Fruit fly (Drosophila melanogaster) whole organism, adult: ENCODE data around the gene CG4660.

Experiments
- CG11617 ChIP-seq: fragments of 200-800 bp; sonication (Bioruptor generic); optimal IDR thresholded peaks from 2 replicates; lab custom pipeline; 2017; ENCODE audit warnings: mild to moderate bottlenecking, missing biosample characterization, missing genetic modification reagents, missing genetic modification characterization
- CG12768 ChIP-seq: fragments of 200-800 bp; sonication (Bioruptor generic); optimal IDR thresholded peaks from 2 replicates; lab custom pipeline; 2017; ENCODE audit warnings: missing biosample characterization, missing genetic modification characterization, mild to moderate bottlenecking, moderate library complexity, missing genetic modification reagents
- CG14711 ChIP-seq: fragments of 200-800 bp; sonication (Bioruptor generic); optimal IDR thresholded peaks from 2 replicates; lab custom pipeline; 2018; ENCODE audit warnings: missing biosample characterization, mild to moderate bottlenecking, missing genetic modification characterization, moderate library complexity
- CG1620 ChIP-seq: fragments of 200-800 bp; sonication (Bioruptor generic); optimal IDR thresholded peaks from 2 replicates; lab custom pipeline; 2016; ENCODE audit warnings: missing biosample characterization, missing genetic modification characterization
- CG33017 ChIP-seq: fragments of 200-800 bp; sonication (Bioruptor generic); optimal IDR thresholded peaks from 2 replicates; lab custom pipeline; 2018; ENCODE audit warnings: missing biosample characterization, mild to moderate bottlenecking, missing genetic modification characterization, moderate library complexity
- CG5204 ChIP-seq: fragments of 200-800 bp; sonication (Bioruptor generic); optimal IDR thresholded peaks from 2 replicates; lab custom pipeline; 2016; ENCODE audit warnings: missing biosample characterization, missing genetic modification characterization
- CG7045 ChIP-seq: fragments of 200-800 bp; sonication (Bioruptor generic); optimal IDR thresholded peaks from 2 replicates; lab custom pipeline; 2017; ENCODE audit warnings: missing biosample characterization, mild to moderate bottlenecking, missing genetic modification characterization
- CG7101 ChIP-seq: fragments of 200-800 bp; sonication (Bioruptor generic); optimal IDR thresholded peaks from 2 replicates; lab custom pipeline; 2018; ENCODE audit warnings: missing biosample characterization, mild to moderate bottlenecking, missing genetic modification characterization, moderate library complexity
- Clk ChIP-seq: fragments of 200-800 bp; sonication (Bioruptor generic); optimal IDR thresholded peaks from 2 replicates; lab custom pipeline; 2017; ENCODE audit warnings: missing biosample characterization, missing genetic modification characterization
- Crg-1 ChIP-seq: fragments of 200-800 bp; sonication (Bioruptor generic); optimal IDR thresholded peaks from 2 replicates; lab custom pipeline; 2016; ENCODE audit warnings: missing biosample characterization, missing genetic modification characterization
- Hr96 ChIP-seq: fragments of 200-800 bp; sonication (Bioruptor generic); optimal IDR thresholded peaks from 2 replicates; lab custom pipeline; 2016; ENCODE audit warnings: missing biosample characterization, missing genetic modification characterization
- Mnt ChIP-seq: fragments of 200-800 bp; sonication (Bioruptor generic); optimal IDR thresholded peaks from 2 replicates; lab custom pipeline; 2016; ENCODE audit warnings: missing biosample characterization, mild to moderate bottlenecking, missing genetic modification characterization
- bab1 ChIP-seq: fragments of 200-800 bp; sonication (Bioruptor generic); optimal IDR thresholded peaks from 3 replicates; lab custom pipeline; 2019; ENCODE audit warnings: missing biosample characterization, mild to moderate bottlenecking, missing genetic modification characterization, moderate library complexity
- cic ChIP-seq: fragments of 200-800 bp; sonication (Bioruptor generic); optimal IDR thresholded peaks from 2 replicates; lab custom pipeline; 2017; ENCODE audit warnings: missing biosample characterization, mild to moderate bottlenecking, missing genetic modification characterization, moderate library complexity
- cnc ChIP-seq, 2 experiments: fragments of >200 bp; optimal IDR thresholded peaks; 2 replicates each; lab custom pipeline; 2017
- kay ChIP-seq: fragments of 200-800 bp; sonication (Bioruptor generic); peaks from one replicate; lab custom pipeline; 2016; ENCODE audit warnings: missing biosample characterization, missing genetic modification characterization, borderline replicate concordance
- ovo ChIP-seq: fragments of 200-800 bp; sonication (Bioruptor generic); optimal IDR thresholded peaks from 2 replicates; lab custom pipeline; 2016; ENCODE audit warnings: missing biosample characterization, missing genetic modification characterization
- pad ChIP-seq: fragments of 200-800 bp; sonication (Bioruptor generic); optimal IDR thresholded peaks from 3 replicates; lab custom pipeline; 2017; ENCODE audit warnings: missing biosample characterization, missing genetic modification characterization, mild to moderate bottlenecking, moderate library complexity, missing genetic modification reagents
- tj ChIP-seq: fragments of 200-800 bp; sonication (Bioruptor generic); optimal IDR thresholded peaks from 3 replicates; lab custom pipeline; 2017; ENCODE audit warnings: missing biosample characterization, mild to moderate bottlenecking, missing genetic modification characterization, moderate library complexity
- toe ChIP-seq: fragments of 200-800 bp; sonication (Bioruptor generic); optimal IDR thresholded peaks from 2 replicates; lab custom pipeline; 2016; ENCODE audit warnings: missing biosample characterization, missing genetic modification characterization

CG4660 gene

DNA sequence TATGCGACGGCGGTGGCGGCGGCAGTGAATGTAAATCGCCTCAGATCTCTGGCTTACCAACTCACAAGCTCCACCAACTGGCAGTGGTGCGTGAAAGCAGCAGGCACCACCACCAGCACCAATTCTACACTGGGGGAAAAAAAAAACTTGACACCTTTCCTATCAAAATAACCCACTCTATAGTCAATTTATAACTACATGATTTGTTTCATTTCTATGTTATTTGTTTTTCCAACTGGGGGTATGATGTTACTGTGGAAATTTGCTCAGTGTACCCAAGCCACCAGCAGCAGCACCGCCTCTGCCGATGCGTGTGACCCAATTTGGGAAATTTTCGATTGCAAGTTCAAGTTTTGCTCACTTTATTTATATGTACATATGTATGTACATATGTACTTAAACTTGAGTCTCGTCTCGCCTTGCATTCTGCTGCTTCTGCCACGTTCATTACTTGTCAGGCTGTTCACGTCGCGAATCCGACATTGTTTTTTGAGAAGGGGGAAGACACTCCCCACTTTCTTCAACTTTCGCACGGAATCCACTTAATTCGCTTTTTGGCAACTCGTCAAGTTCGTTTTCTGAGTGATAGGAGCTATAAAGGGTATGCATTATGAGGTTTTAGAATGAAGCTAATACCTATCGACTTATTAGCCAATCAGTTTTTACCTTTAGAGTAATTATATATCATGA lies 21.9 kb downstream of the CG4660 start:
- TF ChIP-seq kay (no peak), toe (no peak), CG1620 (GFP tag; lab: Kevin White, UChicago) (no peak), pad (GFP tag; lab: Kevin White, UChicago) (no peak), CG33017 (tag; lab: Kevin White, UChicago) (no peak), ovo (no peak), cnc (optimal IDR thresholded peaks at IDR 0.05; lab: Kevin White, UChicago) (no peak), CG5204 (GFP tag; lab: Kevin White, UChicago) (no peak), bab1 (GFP tag; lab: Kevin White, UChicago) (no peak), Clk (GFP tag; lab: Kevin White, UChicago) (no peak), cic (no peak), Crg-1 (GFP tag; lab: Kevin White, UChicago) (no peak), CG12768 (no peak), CG7101 (tag; lab: Kevin White, UChicago) (no peak), CG11617 (GFP tag; lab: Kevin White, UChicago) (no peak), Hr96 (no peak), CG7045 (GFP tag; lab: Kevin White, UChicago) (no peak)

DNA sequence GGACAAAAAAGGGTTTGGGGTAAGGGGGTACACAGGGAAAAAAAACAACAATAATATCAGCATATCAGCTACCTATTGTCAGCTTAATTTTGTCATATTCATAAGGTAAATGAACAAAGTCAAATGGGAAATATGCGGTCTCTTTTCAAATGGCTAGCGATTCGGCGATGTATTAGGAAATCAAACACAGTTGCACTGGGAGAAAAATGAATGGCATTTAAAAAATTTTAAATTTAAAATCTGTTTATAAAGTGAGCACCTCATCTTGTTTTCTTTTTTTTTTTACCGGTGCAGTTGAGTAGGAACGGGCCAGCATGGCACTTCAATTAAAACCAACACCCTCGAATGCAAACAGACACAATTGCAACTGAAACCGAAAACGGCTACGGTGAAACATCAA lies 27.1 kb downstream of the CG4660 start:
- no peak for TF ChIP-seq Hr96
- TF ChIP-seq cic, result no peak
- TF ChIP-seq cnc (optimal IDR thresholded peaks at IDR 0.05; lab: Kevin White, UChicago), result no peak

DNA sequence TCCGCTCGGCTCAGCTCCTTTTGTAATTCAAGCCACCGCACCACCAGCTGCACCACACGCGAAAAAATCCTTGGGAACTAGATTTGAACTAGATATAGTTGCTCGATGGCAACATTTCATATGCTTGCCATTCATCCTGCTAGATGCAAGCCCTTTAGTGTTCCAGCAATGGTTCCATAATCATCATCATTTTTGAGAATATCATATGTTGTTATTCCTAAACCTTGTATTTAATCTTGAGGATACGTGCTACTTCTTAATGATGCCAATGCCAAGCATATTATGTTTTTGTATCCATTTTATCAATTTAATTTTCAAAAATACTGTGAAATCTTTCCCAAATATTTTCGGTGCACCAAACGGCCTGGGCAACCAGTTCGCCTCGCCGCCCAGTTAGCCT lies 28.3 kb downstream of the CG4660 start:
- no peak for TF ChIP-seq CG7101 (tag; lab: Kevin White, UChicago)
- TF ChIP-seq Crg-1 (GFP tag; lab: Kevin White, UChicago), result no peak
- no peak for TF ChIP-seq toe
- no peak for TF ChIP-seq CG11617 (GFP tag; lab: Kevin White, UChicago)

DNA sequence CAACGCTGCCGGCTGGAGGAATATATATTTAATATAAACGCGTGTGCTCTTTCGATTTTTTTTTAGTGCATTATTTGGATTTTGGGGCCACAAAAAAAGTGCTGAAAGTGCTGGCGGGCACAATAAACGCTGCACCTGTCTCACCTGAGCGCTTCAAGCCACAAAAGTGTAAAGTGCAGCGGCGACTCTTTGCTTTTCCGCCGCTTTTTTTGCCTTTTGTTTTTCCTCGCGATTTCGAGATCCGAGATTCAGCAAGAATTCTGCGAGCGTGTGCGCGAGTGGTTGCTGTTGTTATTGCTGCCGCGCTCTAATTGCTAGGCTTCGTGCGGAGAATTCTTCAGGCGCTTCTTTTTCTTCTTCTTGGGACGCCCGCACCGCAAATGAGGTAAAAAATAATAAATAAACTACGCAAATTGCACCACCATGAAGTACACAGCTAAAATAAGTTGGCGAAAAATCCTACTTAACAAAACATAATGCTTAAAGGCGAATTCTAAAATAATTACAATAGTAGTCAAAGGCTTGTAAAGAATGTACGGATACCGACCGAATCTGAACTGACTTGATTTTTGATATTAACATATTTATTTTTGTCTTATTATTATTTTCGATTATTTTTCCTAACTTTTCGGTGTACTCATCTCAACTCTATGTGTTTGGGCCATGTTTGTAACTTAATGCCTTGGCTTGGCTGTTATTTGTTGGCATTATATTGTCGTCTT lies 30.1 kb downstream of the CG4660 start:
- TF ChIP-seq tj (peak; percentile 100), kay (no peak)

DNA sequence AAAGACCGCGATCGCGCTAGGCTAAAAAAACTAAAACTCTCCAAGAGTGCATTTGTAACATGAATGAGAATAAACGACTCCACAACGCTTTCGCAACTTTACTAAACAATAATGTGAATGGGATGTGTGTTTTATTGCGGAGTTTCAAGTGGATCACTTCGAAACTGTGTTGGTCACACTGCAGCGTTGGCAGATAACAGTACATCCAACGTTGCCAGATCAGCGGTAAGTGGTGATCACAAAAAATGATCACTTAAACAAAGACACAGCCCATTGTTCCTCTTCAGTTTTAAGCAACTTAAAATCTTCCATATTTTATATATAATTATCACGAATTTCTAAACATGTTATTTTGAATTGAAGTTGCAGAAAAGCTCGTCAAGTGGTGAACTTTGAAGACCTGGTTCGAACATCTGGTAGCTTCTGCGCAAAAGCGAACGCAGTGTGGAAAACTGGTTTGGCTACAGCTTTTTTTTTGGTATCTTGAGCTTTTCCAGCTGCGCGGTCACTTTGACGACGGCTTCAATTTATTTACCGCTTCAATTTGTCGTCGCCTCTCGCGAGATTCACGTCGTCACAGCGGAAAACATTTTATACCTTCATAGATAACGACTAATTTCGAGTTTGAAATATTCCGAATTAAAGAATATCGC lies 30.8 kb downstream of the CG4660 start, which contains the start of gene CG5921:
CG5921 (plus strand) TSS at position 547 of the 653 bp plus-strand sequence.
- TF ChIP-seq bab1 (GFP tag; lab: Kevin White, UChicago) (peak; percentile 23), tj (no peak)

DNA sequence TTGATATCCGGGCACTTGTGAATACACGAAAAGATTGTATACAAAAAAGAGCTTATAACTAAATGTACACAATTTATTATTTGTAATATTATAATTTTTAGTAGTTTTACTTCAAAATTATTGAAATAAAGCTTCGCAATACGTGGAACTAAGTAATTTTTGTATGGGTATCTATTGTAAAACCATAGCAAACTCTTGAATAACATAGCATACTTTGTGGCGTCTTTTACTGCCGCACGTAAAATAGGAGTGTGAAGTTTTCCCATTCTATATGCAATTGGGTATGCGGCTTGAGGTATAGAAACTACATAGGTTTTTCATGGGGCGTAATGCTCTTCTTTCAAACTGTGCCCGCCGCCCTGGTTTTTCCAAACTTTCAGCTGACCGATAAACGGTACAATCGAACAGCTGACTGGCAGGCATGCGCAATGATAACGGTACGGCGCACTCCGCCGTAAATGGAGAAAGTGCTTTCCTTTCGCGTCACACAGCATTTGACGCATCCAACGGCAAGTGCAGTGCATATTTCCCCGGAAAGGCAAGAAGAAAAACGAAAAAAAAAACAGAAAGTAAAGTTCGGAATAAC lies 41.6 kb downstream of the CG4660 start, which contains the start of gene CG5937:
CG5937 (plus strand) TSS at position 575 of the 586 bp plus-strand sequence.
- TF ChIP-seq CG5204 (GFP tag; lab: Kevin White, UChicago) (no peak), CG7045 (GFP tag; lab: Kevin White, UChicago) (peak; percentile 20), bab1 (GFP tag; lab: Kevin White, UChicago) (no peak), Clk (GFP tag; lab: Kevin White, UChicago) (no peak), kay (no peak), Mnt (GFP tag; lab: Kevin White, UChicago) (no peak), Hr96 (no peak), CG11617 (GFP tag; lab: Kevin White, UChicago) (peak; percentile 13), pad (GFP tag; lab: Kevin White, UChicago) (peak; percentile 7), CG7101 (tag; lab: Kevin White, UChicago) (no peak)

DNA sequence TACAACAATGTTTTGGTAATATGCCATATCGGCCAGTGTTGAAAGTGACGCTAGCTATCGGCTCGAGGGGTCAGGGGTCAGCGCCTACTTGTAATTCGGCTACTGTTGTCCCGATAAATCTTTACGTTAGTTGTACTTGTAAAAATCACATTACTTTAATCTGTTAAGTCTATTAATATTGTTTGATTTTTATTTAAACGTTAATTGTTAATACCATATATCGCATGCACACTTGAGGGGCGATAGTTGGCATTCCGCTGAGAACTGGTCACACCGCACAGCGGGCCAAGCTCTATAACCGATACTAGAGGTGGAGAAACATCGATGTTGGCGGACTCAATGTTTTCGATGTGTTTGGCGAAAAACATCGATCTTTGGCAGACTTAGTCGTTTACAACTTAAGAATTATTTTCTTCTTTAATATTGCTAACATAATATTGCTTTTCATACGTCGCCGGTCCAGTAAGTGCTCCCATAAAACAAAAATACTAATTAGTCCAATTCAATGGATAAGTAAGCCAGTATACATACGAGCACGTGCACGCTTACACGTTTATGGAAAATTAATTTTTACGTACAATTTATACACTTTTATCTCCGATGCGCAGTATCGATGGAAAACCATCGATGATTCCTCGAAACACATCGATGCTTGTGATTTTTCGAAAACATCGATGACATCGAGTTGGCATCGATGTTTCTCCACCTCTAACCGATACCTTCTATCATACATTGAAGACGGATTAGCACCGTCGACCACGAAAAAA lies 43.8 kb downstream of the CG4660 start, which contains the start of the genes rux and MCTS1:
rux (minus strand) TSS at position 621 of the 767 bp plus-strand sequence.
MCTS1 (plus strand) TSS at position 713 of the 767 bp plus-strand sequence.
- no peak for TF ChIP-seq CG33017 (tag; lab: Kevin White, UChicago)
- peak; percentile 48 for TF ChIP-seq Crg-1 (GFP tag; lab: Kevin White, UChicago)
- peak; percentile 53 for TF ChIP-seq Mnt (GFP tag; lab: Kevin White, UChicago)
- peak; percentile 53 for TF ChIP-seq CG1620 (GFP tag; lab: Kevin White, UChicago)
- TF ChIP-seq cic, result no peak
- no peak for TF ChIP-seq cnc (optimal IDR thresholded peaks at IDR 0.05; lab: Kevin White, UChicago)
- TF ChIP-seq CG7045 (GFP tag; lab: Kevin White, UChicago), result no peak
- peak; percentile 16 for TF ChIP-seq CG12768
- peak; percentile 58 for TF ChIP-seq toe
- TF ChIP-seq bab1 (GFP tag; lab: Kevin White, UChicago), result peak; percentile 26
- peak; percentile 59 for TF ChIP-seq Hr96
- peak; percentile 7 for TF ChIP-seq kay
- no peak for TF ChIP-seq CG14711 (tag; lab: Kevin White, UChicago)
- TF ChIP-seq CG11617 (GFP tag; lab: Kevin White, UChicago), result peak; percentile 27
- peak; percentile 55 for TF ChIP-seq CG7101 (tag; lab: Kevin White, UChicago)
- TF ChIP-seq Clk (GFP tag; lab: Kevin White, UChicago), result no peak
- TF ChIP-seq tj, result peak; percentile 3
- peak; percentile 30 for TF ChIP-seq ovo
- peak; percentile 40 for TF ChIP-seq pad (GFP tag; lab: Kevin White, UChicago)
- TF ChIP-seq CG5204 (GFP tag; lab: Kevin White, UChicago), result peak; percentile 28
